Fruit fly (Drosophila melanogaster): ENCODE measurements around the gene GluRIIA.

GluRIIA gene

dm6 chr2L:5569503-5569902 lies 14.6 kb downstream of the GluRIIA start (continued):
- TF ChIP-seq CG2889 (GFP tag; IDR thresholded peaks at IDR 0.05) (no peak), B-H2 (GFP tag; optimal IDR thresholded peaks at IDR 0.05) (no peak), tna (GFP tag; IDR thresholded peaks at IDR 0.05; ENCODE audit: partially characterized antibody) (no peak), H15 (GFP tag; IDR thresholded peaks at IDR 0.05) (no peak), Drgx (GFP tag; IDR thresholded peaks at IDR 0.05) (no peak; the same call in 1 of the 2 replicates), HLH4C (GFP tag; IDR thresholded peaks at IDR 0.05; ENCODE audit: partially characterized antibody) (no peak), fd96Cb (tag; optimal IDR thresholded peaks at IDR 0.05) (peak; percentile 4), gcm (GFP tag; optimal IDR thresholded peaks at IDR 0.05) (no peak), Dll (GFP tag; IDR thresholded peaks at IDR 0.05; ENCODE audit: partially characterized antibody) (no peak), NfI (GFP tag; optimal IDR thresholded peaks at IDR 0.05) (no peak), rib (GFP tag; IDR thresholded peaks at IDR 0.05) (no peak), CG3407 (GFP tag; optimal IDR thresholded peaks at IDR 0.05) (no peak), so (GFP tag; IDR thresholded peaks at IDR 0.05) (no peak), psq (GFP tag; optimal IDR thresholded peaks at IDR 0.05) (no peak), CG2116 (GFP tag; optimal IDR thresholded peaks at IDR 0.05) (no peak), ttk (GFP tag; IDR thresholded peaks at IDR 0.05) (no peak), vvl (GFP tag; IDR thresholded peaks at IDR 0.05) (no peak), CG17568 (GFP tag; optimal IDR thresholded peaks at IDR 0.05) (no peak), z (GFP tag; IDR thresholded peaks at IDR 0.05) (no peak), CG8765 (GFP tag; IDR thresholded peaks at IDR 0.05) (no peak), odd (GFP tag; optimal IDR thresholded peaks at IDR 0.05) (no peak), CG11696 (GFP tag; IDR thresholded peaks at IDR 0.05) (no peak), E2f2 (GFP tag; IDR thresholded peaks at IDR 0.05) (peak; percentile 18; the same call in 1 of the 2 replicates), Deaf1 (tag; optimal IDR thresholded peaks at IDR 0.05) (no peak), CG15601 (tag; optimal IDR thresholded peaks at IDR 0.05) (no peak), CG3838 (GFP tag; optimal IDR thresholded peaks at IDR 0.05) (no peak), Eip74EF (GFP tag; optimal IDR thresholded peaks at IDR 0.05) (no peak), caup (GFP tag; optimal IDR thresholded peaks at IDR 0.05; ENCODE audit: severe bottlenecking) (peak; percentile 20), ci (GFP tag; IDR thresholded peaks at IDR 0.05) (0 out of 3 replicates have a peak, but pooled peaks have one; percentile 26), ato (GFP tag; IDR thresholded peaks at IDR 0.05; ENCODE audit: partially characterized antibody) (no peak), oc (tag; optimal IDR thresholded peaks at IDR 0.05) (no peak), Doc3 (GFP tag; IDR thresholded peaks at IDR 0.05; ENCODE audit: partially characterized antibody) (no peak), Neu2 (GFP tag; optimal IDR thresholded peaks at IDR 0.05; ENCODE audit: borderline replicate concordance) (no peak), eyg (GFP tag; optimal IDR thresholded peaks at IDR 0.05) (no peak), pho (GFP tag; optimal IDR thresholded peaks at IDR 0.05) (no peak), CG7928 (GFP tag; optimal IDR thresholded peaks at IDR 0.05) (no peak), Lim3 (GFP tag; IDR thresholded peaks at IDR 0.05) (no peak), ash1 (GFP tag; optimal IDR thresholded peaks at IDR 0.05) (no peak), CG11398 (GFP tag; optimal IDR thresholded peaks at IDR 0.05) (no peak), Hr78 (GFP tag; optimal IDR thresholded peaks at IDR 0.05) (no peak), gem (tag; optimal IDR thresholded peaks at IDR 0.05) (no peak), HLHmδ (GFP tag; optimal IDR thresholded peaks at IDR 0.05) (no peak), GATAe (GFP tag; conservative IDR thresholded peaks at IDR 0.05) (no peak), CG8359 (GFP tag; optimal IDR thresholded peaks at IDR 0.05; ENCODE audit: borderline replicate concordance) (no peak), CG14667 (GFP tag; IDR thresholded peaks at IDR 0.05) (no peak), CG18764 (GFP tag; optimal IDR thresholded peaks at IDR 0.05) (no peak), hth (optimal IDR thresholded peaks at IDR 0.05) (no peak), Fer3 (tag; optimal IDR thresholded peaks at IDR 0.05) (peak; percentile 23), fu2 (GFP tag; optimal IDR thresholded peaks at IDR 0.05) (no peak), CG13424 (tag; optimal IDR thresholded peaks at IDR 0.05) (peak; percentile 42), maf-S (GFP tag; optimal IDR thresholded peaks at IDR 0.05) (no peak)
